Fruit fly (Drosophila melanogaster) whole organism, embryonic: ENCODE data around the gene ND-24L.
A peak's percentile ranks its signal among the peaks of the same experiment; 100 is the strongest.

Experiments used
- ATbp ChIP-seq: fragments of 200-800 bp; sonication (Bioruptor generic); optimal IDR thresholded peaks from 2 replicates; lab custom pipeline; 2017; ENCODE audit warnings: missing biosample characterization, mild to moderate bottlenecking, missing genetic modification characterization, missing genetic modification reagents
- Bdp1 ChIP-seq: fragments of 200-800 bp; sonication (Bioruptor generic); optimal IDR thresholded peaks from 3 replicates; lab custom pipeline; 2016; ENCODE audit warnings: missing biosample characterization, missing genetic modification characterization
- C15 ChIP-seq: fragments of 200-800 bp; sonication (Bioruptor generic); IDR thresholded peaks from 3 replicates; pipeline ENCODE4 v1.3.6; 2022; ENCODE audit warnings: missing biosample characterization, missing genetic modification characterization
- CG10654 ChIP-seq: fragments of 200-800 bp; sonication (Bioruptor generic); optimal IDR thresholded peaks from 2 replicates; lab custom pipeline; 2016; ENCODE audit warnings: missing biosample characterization, missing genetic modification characterization
- CG10959 ChIP-seq: fragments of 200-800 bp; sonication (Bioruptor generic); IDR thresholded peaks from 2 replicates; pipeline ENCODE4 v1.3.6; 2022; ENCODE audit warnings: missing biosample characterization, missing genetic modification characterization
- CG12104 ChIP-seq: fragments of 200-800 bp; sonication (Bioruptor generic); optimal IDR thresholded peaks from 3 replicates; lab custom pipeline; 2016; ENCODE audit warnings: missing biosample characterization, missing genetic modification characterization
- CG12659 ChIP-seq: fragments of 200-800 bp; sonication (Bioruptor generic); optimal IDR thresholded peaks from 3 replicates; lab custom pipeline; 2017; ENCODE audit warnings: mild to moderate bottlenecking, missing biosample characterization, missing genetic modification reagents, missing genetic modification characterization
- CG12744 ChIP-seq: fragments of 200-800 bp; sonication (Bioruptor generic); optimal IDR thresholded peaks from 2 replicates; lab custom pipeline; 2016; ENCODE audit warnings: missing biosample characterization, missing genetic modification characterization
- CG17802 ChIP-seq: fragments of 200-800 bp; sonication (Bioruptor generic); optimal IDR thresholded peaks from 2 replicates; lab custom pipeline; 2018; ENCODE audit warnings: missing biosample characterization, mild to moderate bottlenecking, missing genetic modification characterization, moderate library complexity
- CG18619 ChIP-seq: fragments of 200-800 bp; sonication (Bioruptor generic); optimal IDR thresholded peaks from 3 replicates; lab custom pipeline; 2017; ENCODE audit warnings: missing biosample characterization, mild to moderate bottlenecking, missing genetic modification characterization
- CG2129 ChIP-seq: fragments of 200-800 bp; sonication (Bioruptor generic); IDR thresholded peaks from 2 replicates; pipeline ENCODE4 v1.3.6; 2022; ENCODE audit warnings: missing biosample characterization, missing genetic modification characterization; ENCODE audit not compliant: partially characterized antibody
- CG34422 ChIP-seq: fragments of 200-800 bp; sonication (Bioruptor generic); IDR thresholded peaks from 3 replicates; pipeline ENCODE4 v1.3.6; 2022; ENCODE audit warnings: missing biosample characterization, missing genetic modification characterization
- CG3838 ChIP-seq: fragments of 200-800 bp; sonication (Bioruptor generic); optimal IDR thresholded peaks from 3 replicates; lab custom pipeline; 2016; ENCODE audit warnings: missing biosample characterization, missing genetic modification characterization
- CG42726 ChIP-seq: fragments of 200-800 bp; sonication (Bioruptor generic); IDR thresholded peaks from 2 replicates; pipeline ENCODE4 v1.3.6; 2022; ENCODE audit warnings: missing biosample characterization, missing genetic modification characterization; ENCODE audit not compliant: partially characterized antibody
- CG5180 ChIP-seq: fragments of 200-800 bp; sonication (Bioruptor generic); optimal IDR thresholded peaks from 3 replicates; lab custom pipeline; 2017; ENCODE audit warnings: missing biosample characterization, missing genetic modification characterization, mild to moderate bottlenecking, moderate library complexity, missing genetic modification reagents
- CG5953 ChIP-seq: fragments of 200-800 bp; sonication (Bioruptor generic); IDR thresholded peaks from 2 replicates; pipeline ENCODE4 v1.3.6; 2022; ENCODE audit warnings: missing biosample characterization, missing genetic modification characterization
- CG7786 ChIP-seq: fragments of 200-800 bp; sonication (Bioruptor generic); optimal IDR thresholded peaks from 2 replicates; lab custom pipeline; 2016; ENCODE audit warnings: missing biosample characterization, missing genetic modification characterization
- CG8281 ChIP-seq: fragments of 200-800 bp; sonication (Bioruptor generic); optimal IDR thresholded peaks from 2 replicates; lab custom pipeline; 2018; ENCODE audit warnings: missing biosample characterization, mild to moderate bottlenecking, missing genetic modification characterization, moderate library complexity
- Deaf1 ChIP-seq: fragments of 200-800 bp; optimal IDR thresholded peaks from 3 replicates; lab custom pipeline; 2019; ENCODE audit warnings: missing biosample characterization, mild to moderate bottlenecking, missing genetic modification characterization, moderate library complexity
- Dip3 ChIP-seq: fragments of 200-800 bp; sonication (Bioruptor generic); optimal IDR thresholded peaks from 3 replicates; lab custom pipeline; 2016; ENCODE audit warnings: missing biosample characterization, missing genetic modification characterization
- ERR ChIP-seq: fragments of 200-800 bp; sonication (Bioruptor generic); optimal IDR thresholded peaks from 2 replicates; lab custom pipeline; 2016; ENCODE audit warnings: missing biosample characterization, missing genetic modification characterization
- Fer1 ChIP-seq: fragments of 200-800 bp; sonication (Bioruptor generic); optimal IDR thresholded peaks from 2 replicates; lab custom pipeline; 2017; ENCODE audit warnings: missing biosample characterization, mild to moderate bottlenecking, missing genetic modification characterization
- Fer3 ChIP-seq: fragments of 200-800 bp; sonication (Bioruptor generic); optimal IDR thresholded peaks from 2 replicates; lab custom pipeline; 2018; ENCODE audit warnings: missing biosample characterization, mild to moderate bottlenecking, missing genetic modification characterization, moderate library complexity
- Gug ChIP-seq: fragments of 200-800 bp; sonication (Bioruptor generic); IDR thresholded peaks from 4 replicates; pipeline ENCODE4 v1.3.6; 2022; ENCODE audit warnings: missing biosample characterization, missing genetic modification characterization
- H15 ChIP-seq: fragments of 200-800 bp; sonication (Bioruptor generic); IDR thresholded peaks from 3 replicates; pipeline ENCODE4 v1.3.6; 2022; ENCODE audit warnings: missing biosample characterization, missing genetic modification characterization
- Hmr ChIP-seq: fragments of 200-800 bp; sonication (Bioruptor generic); optimal IDR thresholded peaks from 3 replicates; lab custom pipeline; 2017; ENCODE audit warnings: mild to moderate bottlenecking, missing biosample characterization, missing genetic modification reagents, missing genetic modification characterization
- Lhr ChIP-seq: fragments of 200-800 bp; sonication (Bioruptor generic); optimal IDR thresholded peaks from 3 replicates; lab custom pipeline; 2017; ENCODE audit warnings: mild to moderate bottlenecking, missing biosample characterization, missing genetic modification reagents, missing genetic modification characterization
- Myb ChIP-seq: fragments of 200-800 bp; sonication (Bioruptor generic); optimal IDR thresholded peaks from 2 replicates; lab custom pipeline; 2016; ENCODE audit warnings: missing biosample characterization, missing genetic modification characterization
- Oaz ChIP-seq: fragments of 200-800 bp; sonication (Bioruptor generic); IDR thresholded peaks from 2 replicates; pipeline ENCODE4 v1.3.6; 2022; ENCODE audit warnings: missing biosample characterization, missing genetic modification characterization
- Poxn ChIP-seq: fragments of 200-800 bp; sonication (Bioruptor generic); IDR thresholded peaks from 2 replicates; pipeline ENCODE4 v1.3.6; 2022; ENCODE audit warnings: missing biosample characterization, missing genetic modification characterization
- Rx ChIP-seq: fragments of 200-800 bp; sonication (Bioruptor generic); IDR thresholded peaks from 2 replicates; pipeline ENCODE4 v1.3.6; 2022; ENCODE audit warnings: missing biosample characterization, missing genetic modification characterization
- Sox102F ChIP-seq: fragments of 200-800 bp; sonication (Bioruptor generic); optimal IDR thresholded peaks from 2 replicates; lab custom pipeline; 2018; ENCODE audit warnings: missing biosample characterization, mild to moderate bottlenecking, missing genetic modification characterization, moderate library complexity
- Trl ChIP-seq, 3 experiments: fragments of >200 bp in 2 of 3; fragments of 200-800 bp in 1 of 3; sonication (Bioruptor generic) in 1 of 3; optimal IDR thresholded peaks; 2 replicates in 1 of 3; 3 replicates in 2 of 3; lab custom pipeline; 2016 to 2017; ENCODE audit warnings: missing biosample characterization in 1 of 3, missing genetic modification characterization in 1 of 3
- Usf ChIP-seq: fragments of 200-800 bp; sonication (Bioruptor generic); optimal IDR thresholded peaks from 2 replicates; lab custom pipeline; 2017; ENCODE audit warnings: missing genotype, missing biosample characterization, missing genetic modification characterization
- al ChIP-seq: fragments of 200-800 bp; sonication (Bioruptor generic); IDR thresholded peaks from 2 replicates; pipeline ENCODE4 v1.3.6; 2022; ENCODE audit warnings: missing biosample characterization, missing genetic modification characterization
- ase ChIP-seq: fragments of 200-800 bp; sonication (Bioruptor generic); IDR thresholded peaks from 3 replicates; pipeline ENCODE4 v1.3.6; 2022; ENCODE audit warnings: missing biosample characterization, missing genetic modification characterization
- bcd ChIP-seq: fragments of 200-800 bp; sonication (Bioruptor generic); optimal IDR thresholded peaks from 2 replicates; lab custom pipeline; 2017; ENCODE audit warnings: missing biosample characterization, mild to moderate bottlenecking, missing genetic modification characterization
- chinmo ChIP-seq: fragments of 200-800 bp; sonication (Bioruptor generic); IDR thresholded peaks from 4 replicates; pipeline ENCODE4 v1.3.6; 2022; ENCODE audit warnings: missing biosample characterization, missing genetic modification characterization; ENCODE audit not compliant: partially characterized antibody
- corto ChIP-seq: fragments of 200-800 bp; sonication (Bioruptor generic); optimal IDR thresholded peaks from 2 replicates; lab custom pipeline; 2016; ENCODE audit warnings: missing biosample characterization, mild to moderate bottlenecking, missing genetic modification characterization, moderate library complexity
- emc ChIP-seq: fragments of 200-800 bp; sonication (Bioruptor generic); optimal IDR thresholded peaks from 2 replicates; lab custom pipeline; 2016; ENCODE audit warnings: missing biosample characterization, missing genetic modification characterization
- exex ChIP-seq: fragments of 200-800 bp; sonication (Bioruptor generic); optimal IDR thresholded peaks from 4 replicates; lab custom pipeline; 2018; ENCODE audit warnings: missing biosample characterization, mild to moderate bottlenecking, missing genetic modification characterization, moderate library complexity
- kay ChIP-seq: fragments of 200-800 bp; sonication (Bioruptor generic); optimal IDR thresholded peaks from 2 replicates; lab custom pipeline; 2016; ENCODE audit warnings: missing biosample characterization, missing genetic modification characterization
- ken ChIP-seq: fragments of 200-800 bp; sonication (Bioruptor generic); IDR thresholded peaks from 3 replicates; pipeline ENCODE4 v1.3.6; 2022; ENCODE audit warnings: missing biosample characterization, missing genetic modification characterization
- knrl ChIP-seq: fragments of 200-800 bp; sonication (Bioruptor generic); IDR thresholded peaks from 3 replicates; pipeline ENCODE4 v1.3.6; 2022; ENCODE audit warnings: missing biosample characterization, missing genetic modification characterization; ENCODE audit not compliant: partially characterized antibody
- lbe ChIP-seq: fragments of 200-800 bp; sonication (Bioruptor generic); optimal IDR thresholded peaks from 2 replicates; lab custom pipeline; 2016; ENCODE audit warnings: missing biosample characterization, mild to moderate bottlenecking, missing genetic modification characterization
- onecut ChIP-seq: fragments of 200-800 bp; sonication (Bioruptor generic); IDR thresholded peaks from 2 replicates; pipeline ENCODE4 v1.3.6; 2022; ENCODE audit warnings: missing biosample characterization, missing genetic modification characterization
- row ChIP-seq: fragments of 200-800 bp; sonication (Bioruptor generic); IDR thresholded peaks from 3 replicates; pipeline ENCODE4 v1.3.6; 2022; ENCODE audit warnings: missing biosample characterization, missing genetic modification characterization
- sens ChIP-seq: fragments of 200-800 bp; sonication (Bioruptor generic); peaks from one replicate; lab custom pipeline; 2016; ENCODE audit warnings: missing biosample characterization, missing genetic modification characterization
- sug ChIP-seq: fragments of 200-800 bp; optimal IDR thresholded peaks from 2 replicates; lab custom pipeline; 2019; ENCODE audit warnings: missing biosample characterization, mild to moderate bottlenecking, missing genetic modification characterization, moderate library complexity
- tin ChIP-seq: fragments of 200-800 bp; sonication (Bioruptor generic); optimal IDR thresholded peaks from 3 replicates; lab custom pipeline; 2016; ENCODE audit warnings: missing biosample characterization, missing genetic modification characterization
- tup ChIP-seq: fragments of 200-800 bp; sonication (Bioruptor generic); optimal IDR thresholded peaks from 2 replicates; lab custom pipeline; 2016; ENCODE audit warnings: missing biosample characterization, mild to moderate bottlenecking, missing genetic modification characterization, moderate library complexity

The ND-24L gene

DNA sequence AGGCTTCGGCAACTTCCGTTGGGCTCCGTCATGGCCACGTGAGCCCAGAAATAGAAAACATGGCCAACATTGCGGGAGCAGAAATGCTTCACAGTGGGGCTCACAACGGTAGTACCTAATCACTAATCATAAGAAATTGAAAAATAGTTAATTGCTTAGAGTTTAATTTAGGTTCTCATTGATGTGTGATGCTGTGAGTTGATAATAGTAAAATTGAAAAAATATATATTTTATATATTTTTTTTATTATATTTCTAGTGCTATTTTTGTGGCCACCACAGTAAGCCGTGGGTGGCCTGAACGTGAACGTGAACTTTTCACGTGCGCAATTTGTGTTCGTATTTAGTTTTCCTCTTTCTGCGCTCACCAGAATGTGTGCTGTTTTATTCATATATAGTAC, 10.1 kb downstream of the ND-24L start (continued):
- no peak for TF ChIP-seq Trl (optimal IDR thresholded peaks at IDR 0.05; lab: Kevin White, UChicago)
- TF ChIP-seq Trl (GFP tag; optimal IDR thresholded peaks at IDR 0.05; lab: Kevin White, UChicago) = no peak
- TF ChIP-seq Rx = 0 out of 2 replicates have a peak, but pooled peaks have one; percentile 2
- no peak for TF ChIP-seq Oaz
- TF ChIP-seq Deaf1 = peak; percentile 39
- TF ChIP-seq Usf (GFP tag; lab: Kevin White, UChicago) = no peak
- TF ChIP-seq Fer1 = peak; percentile 82
- TF ChIP-seq Hmr (GFP tag; lab: Kevin White, UChicago) = peak; percentile 62
- TF ChIP-seq sug (tag; lab: Kevin White, UChicago) = no peak
- 0 out of 4 replicates have a peak, but pooled peaks have one; percentile 22 for TF ChIP-seq Gug (GFP tag; lab: Robert Waterston, UW)
- TF ChIP-seq corto (GFP tag; lab: Kevin White, UChicago) = no peak
- no peak for TF ChIP-seq sens (GFP tag; lab: Kevin White, UChicago)
- peak; percentile 24 for TF ChIP-seq bcd (GFP tag; lab: Kevin White, UChicago)
- no peak for TF ChIP-seq kay
- TF ChIP-seq H15 = no peak
- peak; percentile 39 for TF ChIP-seq Sox102F (GFP tag; lab: Kevin White, UChicago)
- peak; percentile 27 for TF ChIP-seq ATbp (GFP tag; lab: Kevin White, UChicago)
- no peak for TF ChIP-seq Bdp1
- no peak for TF ChIP-seq CG18619 (GFP tag; lab: Kevin White, UChicago)
- peak; percentile 5 for TF ChIP-seq CG5180 (GFP tag; lab: Kevin White, UChicago)
- TF ChIP-seq row (GFP tag; lab: Robert Waterston, UW) = peak; percentile 65
- TF ChIP-seq CG12744 (GFP tag; lab: Kevin White, UChicago) = no peak
- no peak for TF ChIP-seq ERR (GFP tag; lab: Kevin White, UChicago)
- TF ChIP-seq chinmo (GFP tag; lab: Robert Waterston, UW) = no peak
- no peak for TF ChIP-seq exex (tag; lab: Kevin White, UChicago)
- 0 out of 2 replicates have a peak, but pooled peaks have one; percentile 13 for TF ChIP-seq al
- no peak for TF ChIP-seq lbe (GFP tag; lab: Kevin White, UChicago)
- TF ChIP-seq CG12659 (GFP tag; lab: Kevin White, UChicago) = peak; percentile 19
- 0 out of 3 replicates have a peak, but pooled peaks have one; percentile 29 for TF ChIP-seq CG34422 (GFP tag; lab: Robert Waterston, UW)
- no peak for TF ChIP-seq CG42726 (GFP tag; lab: Robert Waterston, UW)
- no peak for TF ChIP-seq ken (GFP tag; lab: Robert Waterston, UW)
- TF ChIP-seq Poxn (GFP tag; lab: Robert Waterston, UW) = no peak
- TF ChIP-seq tin (GFP tag; lab: Kevin White, UChicago) = peak; percentile 18
- TF ChIP-seq CG12104 (GFP tag; lab: Kevin White, UChicago) = no peak
- TF ChIP-seq ase (GFP tag; lab: Robert Waterston, UW) = 0 out of 3 replicates have a peak, but pooled peaks have one; percentile 15
- TF ChIP-seq CG5953 (GFP tag; lab: Robert Waterston, UW) = no peak
- TF ChIP-seq Dip3 (GFP tag; lab: Kevin White, UChicago) = no peak
- no peak for TF ChIP-seq CG10654
- TF ChIP-seq tup = no peak
- TF ChIP-seq CG10959 (GFP tag; lab: Robert Waterston, UW) = peak; percentile 34; the same call in 1 of the 2 replicates
- no peak for TF ChIP-seq CG8281 (tag; lab: Kevin White, UChicago)
- no peak for TF ChIP-seq emc
- TF ChIP-seq Fer3 (tag; lab: Kevin White, UChicago) = peak; percentile 34
- no peak for TF ChIP-seq Myb (GFP tag; lab: Kevin White, UChicago)
- no peak for TF ChIP-seq CG2129 (GFP tag; lab: Robert Waterston, UW)
- TF ChIP-seq knrl (GFP tag; lab: Robert Waterston, UW) = no peak
- no peak for TF ChIP-seq CG3838
- TF ChIP-seq C15 (GFP tag; lab: Robert Waterston, UW) = 0 out of 3 replicates have a peak, but pooled peaks have one; percentile 8
- TF ChIP-seq CG17802 (tag; lab: Kevin White, UChicago) = no peak
- peak; percentile 23; the same call in 1 of the 2 replicates for TF ChIP-seq onecut
- TF ChIP-seq CG7786 (GFP tag; lab: Kevin White, UChicago) = no peak
- no peak for TF ChIP-seq Lhr (GFP tag; lab: Kevin White, UChicago)
